Fruit fly (Drosophila melanogaster) whole organism, embryonic: Measurements from ENCODE around the gene CG6180.

Source experiments
- Adf1 ChIP-seq: fragments of 200-800 bp; sonication (Bioruptor generic); IDR thresholded peaks from 2 replicates; pipeline ENCODE4 v1.3.6; 2022; ENCODE audit warnings: missing biosample characterization, missing genetic modification characterization
- Atf-2 ChIP-seq: fragments of 200-800 bp; sonication (Bioruptor generic); optimal IDR thresholded peaks from 2 replicates; lab custom pipeline; 2016; ENCODE audit warnings: missing biosample characterization, missing genetic modification characterization
- Bdp1 ChIP-seq: fragments of 200-800 bp; sonication (Bioruptor generic); optimal IDR thresholded peaks from 3 replicates; lab custom pipeline; 2016; ENCODE audit warnings: missing biosample characterization, missing genetic modification characterization
- CG10147 ChIP-seq: fragments of 200-800 bp; sonication (Bioruptor generic); optimal IDR thresholded peaks from 2 replicates; lab custom pipeline; 2019; ENCODE audit warnings: missing biosample characterization, mild to moderate bottlenecking, missing genetic modification characterization, moderate library complexity
- CG10462 ChIP-seq: fragments of 200-800 bp; sonication (Bioruptor generic); optimal IDR thresholded peaks from 2 replicates; lab custom pipeline; 2016; ENCODE audit warnings: missing biosample characterization, missing genetic modification characterization
- CG11093 ChIP-seq: fragments of 200-800 bp; sonication (Bioruptor generic); IDR thresholded peaks from 3 replicates; pipeline ENCODE4 v1.3.6; 2022; ENCODE audit warnings: missing biosample characterization, missing genetic modification characterization
- CG11456 ChIP-seq: fragments of 200-800 bp; sonication (Bioruptor generic); IDR thresholded peaks from 3 replicates; pipeline ENCODE4 v1.3.6; 2022; ENCODE audit warnings: missing biosample characterization, missing genetic modification characterization
- CG12236 ChIP-seq: fragments of 200-800 bp; sonication (Bioruptor generic); optimal IDR thresholded peaks from 2 replicates; lab custom pipeline; 2016; ENCODE audit warnings: missing biosample characterization, missing genetic modification characterization
- CG13894 ChIP-seq: fragments of 200-800 bp; sonication (Bioruptor generic); optimal IDR thresholded peaks from 3 replicates; lab custom pipeline; 2018; ENCODE audit warnings: missing biosample characterization, mild to moderate bottlenecking, missing genetic modification characterization, moderate library complexity
- CG14014 ChIP-seq: fragments of 200-800 bp; sonication (Bioruptor generic); IDR thresholded peaks from 2 replicates; pipeline ENCODE4 v1.3.6; 2022; ENCODE audit warnings: missing biosample characterization, missing genetic modification characterization
- CG15073 ChIP-seq: fragments of 200-800 bp; sonication (Bioruptor generic); optimal IDR thresholded peaks from 2 replicates; lab custom pipeline; 2016; ENCODE audit warnings: missing biosample characterization, missing genetic modification characterization
- CG15601 ChIP-seq: fragments of 200-800 bp; sonication (Bioruptor generic); optimal IDR thresholded peaks from 3 replicates; lab custom pipeline; 2019; ENCODE audit warnings: missing biosample characterization, mild to moderate bottlenecking, missing genetic modification characterization, moderate library complexity
- CG16815 ChIP-seq: fragments of 200-800 bp; sonication (Bioruptor generic); optimal IDR thresholded peaks from 3 replicates; lab custom pipeline; 2017; ENCODE audit warnings: missing biosample characterization, mild to moderate bottlenecking, missing genetic modification characterization
- CG17361 ChIP-seq: fragments of 200-800 bp; sonication (Bioruptor generic); IDR thresholded peaks from 3 replicates; pipeline ENCODE4 v1.3.6; 2022; ENCODE audit warnings: missing biosample characterization, missing genetic modification characterization
- CG3065 ChIP-seq: fragments of 200-800 bp; sonication (Bioruptor generic); optimal IDR thresholded peaks from 2 replicates; lab custom pipeline; 2016; ENCODE audit warnings: missing biosample characterization, missing genetic modification characterization
- CG31441 ChIP-seq: fragments of 200-800 bp; sonication (Bioruptor generic); IDR thresholded peaks from 2 replicates; pipeline ENCODE4 v1.3.6; 2022; ENCODE audit warnings: missing biosample characterization, missing genetic modification characterization
- CG6254 ChIP-seq: fragments of 200-800 bp; sonication (Bioruptor generic); optimal IDR thresholded peaks from 3 replicates; lab custom pipeline; 2017; ENCODE audit warnings: mild to moderate bottlenecking, missing biosample characterization, missing genetic modification reagents, missing genetic modification characterization
- CG6683 ChIP-seq: fragments of 200-800 bp; sonication (Bioruptor generic); optimal IDR thresholded peaks from 2 replicates; lab custom pipeline; 2017; ENCODE audit warnings: missing biosample characterization, mild to moderate bottlenecking, missing genetic modification characterization, missing genetic modification reagents
- CG7786 ChIP-seq: fragments of 200-800 bp; sonication (Bioruptor generic); optimal IDR thresholded peaks from 2 replicates; lab custom pipeline; 2016; ENCODE audit warnings: missing biosample characterization, missing genetic modification characterization
- CG7987 ChIP-seq: fragments of 200-800 bp; sonication (Bioruptor generic); optimal IDR thresholded peaks from 2 replicates; lab custom pipeline; 2018; ENCODE audit warnings: missing biosample characterization, mild to moderate bottlenecking, missing genetic modification characterization, moderate library complexity
- CG9797 ChIP-seq: fragments of 200-800 bp; sonication (Bioruptor generic); optimal IDR thresholded peaks from 3 replicates; lab custom pipeline; 2018; ENCODE audit warnings: missing biosample characterization, mild to moderate bottlenecking, missing genetic modification characterization
- CTCF ChIP-seq: fragments of 200-800 bp; sonication (Bioruptor generic); optimal IDR thresholded peaks from 2 replicates; lab custom pipeline; 2017; ENCODE audit warnings: missing biosample characterization, mild to moderate bottlenecking, missing genetic modification characterization, moderate library complexity
- CoRest ChIP-seq: fragments of 200-800 bp; sonication (Bioruptor generic); optimal IDR thresholded peaks from 3 replicates; lab custom pipeline; 2018; ENCODE audit warnings: missing biosample characterization, mild to moderate bottlenecking, missing genetic modification characterization, moderate library complexity
- D ChIP-seq, 2 experiments: fragments of 200-800 bp in 1 of 2; fragments of >200 bp in 1 of 2; sonication (Bioruptor generic) in 1 of 2; optimal IDR thresholded peaks; 2 replicates in 1 of 2; 3 replicates in 1 of 2; lab custom pipeline; 2017; ENCODE audit warnings: mild to moderate bottlenecking in 1 of 2, missing biosample characterization in 1 of 2, missing genetic modification characterization in 1 of 2, missing genetic modification reagents in 1 of 2
- D19B ChIP-seq: fragments of 200-800 bp; sonication (Bioruptor generic); optimal IDR thresholded peaks from 2 replicates; lab custom pipeline; 2017; ENCODE audit warnings: missing biosample characterization, mild to moderate bottlenecking, missing genetic modification characterization
- Deaf1 ChIP-seq: fragments of 200-800 bp; optimal IDR thresholded peaks from 3 replicates; lab custom pipeline; 2019; ENCODE audit warnings: missing biosample characterization, mild to moderate bottlenecking, missing genetic modification characterization, moderate library complexity
- Drgx ChIP-seq: fragments of 200-800 bp; sonication (Bioruptor generic); IDR thresholded peaks from 2 replicates; pipeline ENCODE4 v1.3.6; 2022; ENCODE audit warnings: missing biosample characterization, missing genetic modification characterization
- E2f1 ChIP-seq: fragments of 200-800 bp; sonication (Bioruptor generic); IDR thresholded peaks from 2 replicates; pipeline ENCODE4 v1.3.6; 2022; ENCODE audit warnings: missing biosample characterization, missing genetic modification characterization
- HmgD ChIP-seq: fragments of 200-800 bp; sonication (Bioruptor generic); optimal IDR thresholded peaks from 3 replicates; lab custom pipeline; 2016; ENCODE audit warnings: missing biosample characterization, missing genetic modification characterization
- Lpt ChIP-seq: fragments of >200 bp; optimal IDR thresholded peaks from 2 replicates; lab custom pipeline; 2018; ENCODE audit warnings: missing biosample characterization, missing genetic modification characterization
- Mad ChIP-seq: fragments of 200-800 bp; sonication (Bioruptor generic); optimal IDR thresholded peaks from 2 replicates; lab custom pipeline; 2016; ENCODE audit warnings: missing biosample characterization, missing genetic modification characterization
- Mes4 ChIP-seq: fragments of 200-800 bp; sonication (Bioruptor generic); optimal IDR thresholded peaks from 2 replicates; lab custom pipeline; 2016; ENCODE audit warnings: missing biosample characterization, missing genetic modification characterization
- Mrtf ChIP-seq: fragments of 200-800 bp; sonication (Bioruptor generic); IDR thresholded peaks from 3 replicates; pipeline ENCODE4 v1.3.6; 2022; ENCODE audit warnings: missing biosample characterization, missing genetic modification characterization
- NC2α ChIP-seq: fragments of 200-800 bp; sonication (Bioruptor generic); optimal IDR thresholded peaks from 2 replicates; lab custom pipeline; 2016; ENCODE audit warnings: missing biosample characterization, missing genetic modification characterization
- NK7.1 ChIP-seq: fragments of 200-800 bp; sonication (Bioruptor generic); optimal IDR thresholded peaks from 3 replicates; lab custom pipeline; 2016; ENCODE audit warnings: missing biosample characterization, missing genetic modification characterization
- Neu2 ChIP-seq: fragments of 200-800 bp; sonication (Bioruptor generic); optimal IDR thresholded peaks from 3 replicates; lab custom pipeline; 2016; ENCODE audit warnings: missing biosample characterization, missing genetic modification characterization, borderline replicate concordance
- Nf-YA ChIP-seq: fragments of 200-800 bp; sonication (Bioruptor generic); IDR thresholded peaks from 2 replicates; pipeline ENCODE4 v1.3.6; 2022; ENCODE audit warnings: missing biosample characterization, missing genetic modification characterization
- Oaz ChIP-seq: fragments of 200-800 bp; sonication (Bioruptor generic); IDR thresholded peaks from 2 replicates; pipeline ENCODE4 v1.3.6; 2022; ENCODE audit warnings: missing biosample characterization, missing genetic modification characterization
- bsh ChIP-seq, 2 experiments: fragments of 200-800 bp; sonication (Bioruptor generic); optimal IDR thresholded peaks; 2 replicates each; lab custom pipeline; 2017 to 2018; ENCODE audit warnings: mild to moderate bottlenecking in 2 of 2, missing biosample characterization in 2 of 2, missing genetic modification characterization in 2 of 2, moderate library complexity in 1 of 2
- da ChIP-seq: fragments of 200-800 bp; sonication (Bioruptor generic); optimal IDR thresholded peaks from 2 replicates; lab custom pipeline; 2016; ENCODE audit warnings: missing biosample characterization, missing genetic modification characterization
- gcm2 ChIP-seq: fragments of 200-800 bp; sonication (Bioruptor generic); optimal IDR thresholded peaks from 2 replicates; lab custom pipeline; 2016; ENCODE audit warnings: missing biosample characterization, missing genetic modification characterization
- hb ChIP-seq: fragments of 200-800 bp; sonication (Bioruptor generic); IDR thresholded peaks from 3 replicates; pipeline ENCODE4 v1.3.6; 2022; ENCODE audit warnings: missing biosample characterization, missing genetic modification characterization; ENCODE audit not compliant: partially characterized antibody
- jing ChIP-seq: fragments of 200-800 bp; sonication (Bioruptor generic); optimal IDR thresholded peaks from 2 replicates; lab custom pipeline; 2018; ENCODE audit warnings: missing biosample characterization, mild to moderate bottlenecking, missing genetic modification characterization
- kah ChIP-seq: fragments of 200-800 bp; sonication (Bioruptor generic); optimal IDR thresholded peaks from 2 replicates; lab custom pipeline; 2018; ENCODE audit warnings: missing biosample characterization, mild to moderate bottlenecking, missing genetic modification characterization
- odd ChIP-seq: fragments of 200-800 bp; sonication (Bioruptor generic); optimal IDR thresholded peaks from 2 replicates; lab custom pipeline; 2017; ENCODE audit warnings: missing biosample characterization, mild to moderate bottlenecking, missing genetic modification characterization
- seq ChIP-seq: fragments of 200-800 bp; sonication (Bioruptor generic); IDR thresholded peaks from 2 replicates; pipeline ENCODE4 v1.3.6; 2022; ENCODE audit warnings: missing biosample characterization, missing genetic modification characterization
- sisA ChIP-seq: fragments of 200-800 bp; sonication (Bioruptor generic); IDR thresholded peaks from 2 replicates; pipeline ENCODE4 v1.3.6; 2022; ENCODE audit warnings: missing biosample characterization, missing genetic modification characterization
- sr ChIP-seq: fragments of 200-800 bp; sonication (Bioruptor generic); IDR thresholded peaks from 3 replicates; pipeline ENCODE4 v1.3.6; 2022; ENCODE audit warnings: missing biosample characterization, missing genetic modification characterization
- tio ChIP-seq: fragments of 200-800 bp; sonication (Bioruptor generic); optimal IDR thresholded peaks from 2 replicates; lab custom pipeline; 2017; ENCODE audit warnings: missing biosample characterization, missing genetic modification characterization, inconsistent platforms
- trem ChIP-seq: fragments of 200-800 bp; optimal IDR thresholded peaks from 3 replicates; lab custom pipeline; 2019; ENCODE audit warnings: missing biosample characterization, mild to moderate bottlenecking, missing genetic modification characterization, moderate library complexity
- vnd ChIP-seq: fragments of 200-800 bp; sonication (Bioruptor generic); IDR thresholded peaks from 3 replicates; pipeline ENCODE4 v1.3.6; 2022; ENCODE audit warnings: missing biosample characterization, missing genetic modification characterization; ENCODE audit not compliant: partially characterized antibody

CG6180 gene

dm6 chr2L:12704418-12704920 is 3.0 kb upstream of the CG6180 start, which contains the start of the genes CG5776 and spict (continued):
- TF ChIP-seq Mes4 (GFP tag; lab: Kevin White, UChicago): no peak
- peak; percentile 3 for TF ChIP-seq D19B (GFP tag; lab: Kevin White, UChicago)
- peak; percentile 80 for TF ChIP-seq CG9797 (GFP tag; lab: Kevin White, UChicago)
- TF ChIP-seq Atf-2 (GFP tag; lab: Kevin White, UChicago): peak; percentile 10
- peak; percentile 30; the same call in 1 of the 2 replicates for TF ChIP-seq sisA (GFP tag; lab: Robert Waterston, UW)
- TF ChIP-seq Bdp1: no peak
- TF ChIP-seq tio (GFP tag; lab: Kevin White, UChicago): no peak
- TF ChIP-seq kah (GFP tag; lab: Kevin White, UChicago): peak; percentile 13
- peak; percentile 70 for TF ChIP-seq Mad (GFP tag; lab: Kevin White, UChicago)
- TF ChIP-seq CG31441 (GFP tag; lab: Robert Waterston, UW): peak; percentile 60
- TF ChIP-seq CG6254 (GFP tag; lab: Kevin White, UChicago): peak; percentile 53
- TF ChIP-seq CG14014: peak; percentile 76
- TF ChIP-seq jing (GFP tag; lab: Kevin White, UChicago): peak; percentile 38
- peak; percentile 33 for TF ChIP-seq odd
- peak; percentile 14 for TF ChIP-seq CG6683
- peak; percentile 81 for TF ChIP-seq E2f1
- TF ChIP-seq HmgD (GFP tag; lab: Kevin White, UChicago): no peak
- TF ChIP-seq CG7987 (GFP tag; lab: Kevin White, UChicago): peak; percentile 21
- peak; percentile 70; the same call in 1 of the 2 replicates for TF ChIP-seq Oaz
- TF ChIP-seq CG10147 (GFP tag; lab: Kevin White, UChicago): peak; percentile 45
- TF ChIP-seq Mrtf (GFP tag; lab: Robert Waterston, UW): peak; percentile 74; the same call in 2 of the 3 replicates
- TF ChIP-seq trem: peak; percentile 76
- TF ChIP-seq CG15601 (tag; lab: Kevin White, UChicago): peak; percentile 85
- no peak for TF ChIP-seq gcm2 (GFP tag; lab: Kevin White, UChicago)
- no peak for TF ChIP-seq da (GFP tag; lab: Kevin White, UChicago)
- peak; percentile 83 for TF ChIP-seq CG11456 (GFP tag; lab: Robert Waterston, UW)
- TF ChIP-seq CG13894 (tag; lab: Kevin White, UChicago): no peak
- no peak for TF ChIP-seq CG10462 (GFP tag; lab: Kevin White, UChicago)
- no peak for TF ChIP-seq Lpt (GFP tag; lab: Kevin White, UChicago)
- peak; percentile 75 for TF ChIP-seq CG17361 (GFP tag; lab: Robert Waterston, UW)
- no peak for TF ChIP-seq NC2α (GFP tag; lab: Kevin White, UChicago)
- no peak for TF ChIP-seq CTCF (GFP tag; lab: Kevin White, UChicago)
- no peak for TF ChIP-seq NK7.1 (GFP tag; lab: Kevin White, UChicago)
- no peak for TF ChIP-seq hb (GFP tag; lab: Robert Waterston, UW)
- no peak for TF ChIP-seq sr (GFP tag; lab: Robert Waterston, UW)
- TF ChIP-seq CG11093 (GFP tag; lab: Robert Waterston, UW): peak; percentile 74; the same call in 1 of the 3 replicates
- TF ChIP-seq CG12236: no peak
- TF ChIP-seq CoRest (tag; lab: Kevin White, UChicago): peak; percentile 87
- peak; percentile 53; the same call in 1 of the 2 replicates for TF ChIP-seq Nf-YA (GFP tag; lab: Robert Waterston, UW)
- peak; percentile 68 for TF ChIP-seq Drgx (GFP tag; lab: Robert Waterston, UW)
- TF ChIP-seq D (optimal IDR thresholded peaks at IDR 0.05; lab: Kevin White, UChicago): peak; percentile 0
- TF ChIP-seq D (GFP tag; optimal IDR thresholded peaks at IDR 0.05; lab: Kevin White, UChicago): no peak
- no peak for TF ChIP-seq Neu2 (GFP tag; lab: Kevin White, UChicago)
- peak in 1 of 2 experiments; percentile 80 for TF ChIP-seq bsh (GFP tag; optimal IDR thresholded peaks at IDR 0.05; lab: Kevin White, UChicago)
- 0 out of 2 replicates have a peak, but pooled peaks have one; percentile 58 for TF ChIP-seq seq
- TF ChIP-seq vnd: no peak
- TF ChIP-seq CG15073: no peak
- TF ChIP-seq Adf1 (GFP tag; lab: Robert Waterston, UW): peak; percentile 65
- no peak for TF ChIP-seq Deaf1 (tag; lab: Kevin White, UChicago)
- TF ChIP-seq CG7786 (GFP tag; lab: Kevin White, UChicago): peak; percentile 29
- peak; percentile 80 for TF ChIP-seq CG16815
- TF ChIP-seq CG3065 (GFP tag; lab: Kevin White, UChicago): no peak
